Fruit fly (Drosophila melanogaster) S2 (cell line): ENCODE results near the gene CG2924.

Source experiments
- CG8478 ChIP-seq: fragments of >200 bp; optimal IDR thresholded peaks from 2 replicates; lab custom pipeline; 2018
- CTCF ChIP-seq, 2 experiments: fragments of >200 bp; optimal IDR thresholded peaks; 2 replicates each; lab custom pipeline; 2018

CG2924 gene

dm6 chrX:2286985-2287384 is 16.4 kb upstream of the CG2924 start:
- TF ChIP-seq CTCF (optimal IDR thresholded peaks at IDR 0.05; lab: Kevin White, UChicago) (no peak), CG8478 (lab: Kevin White, UChicago) (no peak)

- TF ChIP-seq CTCF (optimal IDR thresholded peaks at IDR 0.05; lab: Kevin White, UChicago) (no peak), CG8478 (lab: Kevin White, UChicago) (no peak)
These were observed 15.7 kb upstream of the CG2924 start for dm6 chrX:2286255-2286654.

- TF ChIP-seq CG8478 (lab: Kevin White, UChicago) (no peak), CTCF (optimal IDR thresholded peaks at IDR 0.05; lab: Kevin White, UChicago) (no peak)
These were observed 12.9 kb upstream of the CG2924 start for dm6 chrX:2283470-2283869.

dm6 chrX:2278782-2279304 is 8.3 kb upstream of the CG2924 start:
- TF ChIP-seq CG8478 (lab: Kevin White, UChicago) (no peak), CTCF (optimal IDR thresholded peaks at IDR 0.05; lab: Kevin White, UChicago) (no peak)

dm6 chrX:2275249-2275872 is 4.8 kb upstream of the CG2924 start, which contains the start of gene Vml:
Gene Vml, plus strand, starts transcription at chrX:2275822.
- TF ChIP-seq CG8478 (lab: Kevin White, UChicago) (no peak), CTCF (optimal IDR thresholded peaks at IDR 0.05; lab: Kevin White, UChicago) (no peak)

- TF ChIP-seq CTCF (optimal IDR thresholded peaks at IDR 0.05; lab: Kevin White, UChicago) (no peak), CG8478 (lab: Kevin White, UChicago) (no peak)
These were observed 4.2 kb upstream of the CG2924 start, which contains the start of gene Grp170 for dm6 chrX:2274704-2275199. Gene Grp170, minus strand, starts transcription at chrX:2275068.

- no peak for TF ChIP-seq CTCF (optimal IDR thresholded peaks at IDR 0.05; lab: Kevin White, UChicago)
- TF ChIP-seq CG8478 (lab: Kevin White, UChicago) = no peak
These were observed 572 bp downstream of the CG2924 start for dm6 chrX:2269822-2270556.

dm6 chrX:2262511-2262910 is 8.1 kb downstream of the CG2924 start, which contains the start of the genes temp and CG3071:
Gene temp, minus strand, starts transcription at chrX:2262515.
Gene CG3071, plus strand, starts transcription at chrX:2262837.
- TF ChIP-seq CTCF (optimal IDR thresholded peaks at IDR 0.05; lab: Kevin White, UChicago) (no peak), CG8478 (lab: Kevin White, UChicago) (no peak)

dm6 chrX:2259763-2260162 is 10.8 kb downstream of the CG2924 start, which contains the start of gene CG3078:
Gene CG3078, minus strand, starts transcription at chrX:2259863.
- TF ChIP-seq CTCF (optimal IDR thresholded peaks at IDR 0.05; lab: Kevin White, UChicago) = no peak
- TF ChIP-seq CG8478 (lab: Kevin White, UChicago) = no peak

dm6 chrX:2258602-2259233 is 11.8 kb downstream of the CG2924 start:
- peak; percentile 81 to 89 for TF ChIP-seq CTCF (optimal IDR thresholded peaks at IDR 0.05; lab: Kevin White, UChicago)
- TF ChIP-seq CG8478 (lab: Kevin White, UChicago) = no peak

dm6 chrX:2255035-2255434 is 15.5 kb downstream of the CG2924 start:
- no peak for TF ChIP-seq CTCF (optimal IDR thresholded peaks at IDR 0.05; lab: Kevin White, UChicago)
- TF ChIP-seq CG8478 (lab: Kevin White, UChicago) = no peak

dm6 chrX:2254020-2254626 is 16.4 kb downstream of the CG2924 start, which contains the start of gene CG3091:
Gene CG3091, minus strand, starts transcription at chrX:2254197.
- TF ChIP-seq CG8478 (lab: Kevin White, UChicago) (no peak), CTCF (optimal IDR thresholded peaks at IDR 0.05; lab: Kevin White, UChicago) (no peak)

- TF ChIP-seq CG8478 (lab: Kevin White, UChicago) (no peak), CTCF (optimal IDR thresholded peaks at IDR 0.05; lab: Kevin White, UChicago) (no peak)
These were observed 18.9 kb downstream of the CG2924 start, which contains the start of gene CG3191 for dm6 chrX:2251688-2252087. Gene CG3191, minus strand, starts transcription at chrX:2251993.

- TF ChIP-seq CTCF (optimal IDR thresholded peaks at IDR 0.05; lab: Kevin White, UChicago) = no peak
- no peak for TF ChIP-seq CG8478 (lab: Kevin White, UChicago)
These were observed 20.8 kb downstream of the CG2924 start, which contains the start of gene crn for dm6 chrX:2249763-2250162. Gene crn, minus strand, starts transcription at chrX:2249983.
